Fruit fly (Drosophila melanogaster) whole organism, wandering third instar larva: ENCODE measurements around the gene how.

ENCODE experiments used
- Abd-B ChIP-seq: fragments of >200 bp; optimal IDR thresholded peaks from 2 replicates; lab custom pipeline; 2017; ENCODE audit warnings: missing biosample characterization, missing genetic modification characterization
- CG32264 ChIP-seq: fragments of 200-800 bp; sonication (Bioruptor generic); optimal IDR thresholded peaks from 2 replicates; lab custom pipeline; 2016; ENCODE audit warnings: missing biosample characterization, missing genetic modification characterization
- Dfd ChIP-seq: fragments of >200 bp; optimal IDR thresholded peaks from 2 replicates; lab custom pipeline; 2017; ENCODE audit warnings: missing biosample characterization, missing genetic modification characterization
- Hnf4 ChIP-seq: fragments of 200-800 bp; sonication (Bioruptor generic); optimal IDR thresholded peaks from 2 replicates; lab custom pipeline; 2016; ENCODE audit warnings: missing biosample characterization, mild to moderate bottlenecking, missing genetic modification characterization
- Hr78 ChIP-seq: fragments of >200 bp; optimal IDR thresholded peaks from 2 replicates; lab custom pipeline; 2017; ENCODE audit warnings: missing biosample characterization, missing genetic modification characterization
- Myc ChIP-seq: fragments of >200 bp; optimal IDR thresholded peaks from 2 replicates; lab custom pipeline; 2017
- br ChIP-seq: fragments of 200-800 bp; sonication (Bioruptor generic); optimal IDR thresholded peaks from 2 replicates; lab custom pipeline; 2016; ENCODE audit warnings: missing biosample characterization, missing genetic modification characterization
- foxo ChIP-seq, 2 experiments: fragments of 200-800 bp; sonication (Bioruptor generic); optimal IDR thresholded peaks; 2 replicates in 1 of 2; 3 replicates in 1 of 2; lab custom pipeline; 2016 to 2017; ENCODE audit warnings: missing biosample characterization in 2 of 2, missing genetic modification characterization in 2 of 2
- fru ChIP-seq: fragments of 200-800 bp; sonication (Bioruptor generic); optimal IDR thresholded peaks from 3 replicates; lab custom pipeline; 2016; ENCODE audit warnings: missing biosample characterization, mild to moderate bottlenecking, missing genetic modification characterization
- pan ChIP-seq: fragments of >200 bp; optimal IDR thresholded peaks from 2 replicates; lab custom pipeline; 2017
- psq ChIP-seq: fragments of 200-800 bp; sonication (Bioruptor generic); optimal IDR thresholded peaks from 3 replicates; lab custom pipeline; 2017; ENCODE audit warnings: missing biosample characterization, mild to moderate bottlenecking, missing genetic modification characterization, moderate library complexity
- usp ChIP-seq: fragments of >200 bp; optimal IDR thresholded peaks from 2 replicates; lab custom pipeline; 2017; ENCODE audit warnings: missing biosample characterization, missing genetic modification characterization

DNA sequence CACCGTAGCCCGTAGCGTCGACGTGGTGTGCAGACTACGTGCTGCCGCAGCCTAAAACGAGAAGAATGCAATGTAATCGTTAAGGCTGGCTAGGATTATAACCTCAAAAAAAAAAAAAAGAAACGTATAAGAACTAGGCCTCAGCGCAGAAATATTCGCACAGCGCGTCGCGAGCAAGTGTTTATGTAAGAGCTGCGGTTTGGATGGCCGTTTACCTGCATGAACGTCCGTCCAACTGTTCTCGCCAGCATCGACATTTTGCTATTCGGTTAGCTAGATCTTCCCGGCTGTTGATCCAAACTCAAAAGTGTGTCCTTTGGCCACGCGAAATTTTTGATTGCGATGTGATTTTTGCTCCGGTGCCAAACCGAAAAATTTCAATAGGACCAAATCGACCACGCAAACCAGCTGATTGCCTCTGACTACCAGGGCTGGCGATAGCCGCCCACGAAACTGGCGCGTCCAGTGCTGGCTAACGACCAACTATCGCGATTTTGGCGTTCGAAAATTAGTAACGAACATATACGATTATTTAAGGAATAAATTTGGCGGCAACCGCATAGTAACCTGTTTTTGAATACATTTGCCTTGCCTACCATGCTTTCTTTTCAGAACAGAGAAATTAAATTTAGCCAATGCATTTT is 23.1 kb upstream of the how start, which contains the start of gene Idh3b:
- TF ChIP-seq foxo (GFP tag; optimal IDR thresholded peaks at IDR 0.05; lab: Kevin White, UChicago) = peak in 1 of 2 experiments; percentile 78
- TF ChIP-seq pan = no peak
- TF ChIP-seq psq (GFP tag; lab: Kevin White, UChicago) = peak; percentile 35
- TF ChIP-seq Hnf4 = no peak
- TF ChIP-seq Hr78 (GFP tag; lab: Kevin White, UChicago) = no peak
- TF ChIP-seq CG32264 (GFP tag; lab: Kevin White, UChicago) = no peak
- TF ChIP-seq br (GFP tag; lab: Kevin White, UChicago) = peak; percentile 55
- TF ChIP-seq Myc (lab: Kevin White, UChicago) = peak; percentile 30
- no peak for TF ChIP-seq Dfd
- TF ChIP-seq Abd-B = no peak
- no peak for TF ChIP-seq usp
- peak; percentile 74 for TF ChIP-seq fru (GFP tag; lab: Kevin White, UChicago)
